Fruit fly (Drosophila melanogaster): ENCODE measurements around the gene Ccp84Af.

Gene Ccp84Af

DNA sequence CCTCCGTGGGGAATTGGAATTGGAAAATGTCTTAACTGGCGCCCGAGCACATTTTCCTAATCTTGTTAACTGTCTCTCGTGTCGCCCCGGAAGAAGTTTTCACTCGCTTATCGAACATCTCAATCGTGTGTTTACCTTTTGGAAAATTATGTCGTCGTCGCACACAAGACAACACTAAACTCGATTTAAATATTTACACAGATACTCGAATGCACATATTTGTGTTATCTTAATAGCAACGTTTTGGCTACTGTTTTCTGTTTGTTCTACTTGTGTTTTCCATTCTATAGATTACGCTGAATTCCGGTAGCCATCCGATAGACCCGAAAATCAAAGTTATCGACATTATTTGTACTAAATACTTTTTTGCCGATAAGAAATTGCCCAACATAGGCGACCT lies 22.8 kb downstream of the Ccp84Af start (continued):
- TF ChIP-seq zen (tag; optimal IDR thresholded peaks at IDR 0.05) (peak; percentile 78), Camta (GFP tag; optimal IDR thresholded peaks at IDR 0.05) (peak; percentile 42), tin (GFP tag; optimal IDR thresholded peaks at IDR 0.05) (no peak), Chrac-16 (GFP tag; optimal IDR thresholded peaks at IDR 0.05) (no peak), CG9797 (GFP tag; optimal IDR thresholded peaks at IDR 0.05) (no peak), twi (tag; optimal IDR thresholded peaks at IDR 0.05) (peak; percentile 46), CG5180 (GFP tag; optimal IDR thresholded peaks at IDR 0.05) (no peak), CG1602 (GFP tag; optimal IDR thresholded peaks at IDR 0.05) (peak; percentile 33), CG7271 (tag; optimal IDR thresholded peaks at IDR 0.05) (peak; percentile 76), CG1233 (GFP tag; optimal IDR thresholded peaks at IDR 0.05) (peak; percentile 59), CG15479 (GFP tag; optimal IDR thresholded peaks at IDR 0.05) (peak; percentile 95), CG10366 (GFP tag; IDR thresholded peaks at IDR 0.05) (no peak), Adf1 (GFP tag; IDR thresholded peaks at IDR 0.05) (no peak), CG8924 (tag; optimal IDR thresholded peaks at IDR 0.05) (peak; percentile 64), Pdp1 (GFP tag; optimal IDR thresholded peaks at IDR 0.05) (peak in 1 of 2 experiments; percentile 38), nmo (GFP tag; optimal IDR thresholded peaks at IDR 0.05) (peak; percentile 19), CG4360 (GFP tag; IDR thresholded peaks at IDR 0.05) (no peak), CG6254 (GFP tag; optimal IDR thresholded peaks at IDR 0.05) (peak; percentile 32), CG8290 (GFP tag; optimal IDR thresholded peaks at IDR 0.05) (peak; percentile 23), CG8290 (tag; optimal IDR thresholded peaks at IDR 0.05) (peak in 1 of 2 experiments; percentile 57), Nf-YB (GFP tag; optimal IDR thresholded peaks at IDR 0.05) (peak; percentile 5), trem (tag; optimal IDR thresholded peaks at IDR 0.05) (peak; percentile 44), CG10979 (tag; optimal IDR thresholded peaks at IDR 0.05) (peak; percentile 40), Max (GFP tag; optimal IDR thresholded peaks at IDR 0.05) (no peak), CG2712 (tag; optimal IDR thresholded peaks at IDR 0.05) (peak; percentile 50), Fer3 (tag; optimal IDR thresholded peaks at IDR 0.05) (no peak), Sox100B (GFP tag; optimal IDR thresholded peaks at IDR 0.05) (peak; percentile 20), Kr (GFP tag; optimal IDR thresholded peaks at IDR 0.05) (peak; percentile 87), CG14710 (tag; optimal IDR thresholded peaks at IDR 0.05) (peak; percentile 68), CG15601 (tag; optimal IDR thresholded peaks at IDR 0.05) (peak; percentile 39), CG5245 (GFP tag; optimal IDR thresholded peaks at IDR 0.05) (peak; percentile 5), sc (optimal IDR thresholded peaks at IDR 0.05) (no peak), sc (GFP tag; optimal IDR thresholded peaks at IDR 0.05) (peak; percentile 58), CG2678 (tag; optimal IDR thresholded peaks at IDR 0.05) (peak; percentile 39), az2 (GFP tag; optimal IDR thresholded peaks at IDR 0.05) (no peak), CG12942 (GFP tag; optimal IDR thresholded peaks at IDR 0.05) (no peak), MTF-1 (GFP tag; optimal IDR thresholded peaks at IDR 0.05; ENCODE audit: borderline replicate concordance) (peak; percentile 56), zfh1 (GFP tag; IDR thresholded peaks at IDR 0.05) (no peak; the same call in 2 of the 3 replicates), ken (GFP tag; IDR thresholded peaks at IDR 0.05) (no peak), CG7987 (GFP tag; optimal IDR thresholded peaks at IDR 0.05) (peak; percentile 54), CG8388 (GFP tag; optimal IDR thresholded peaks at IDR 0.05) (peak; percentile 7), sd (tag; optimal IDR thresholded peaks at IDR 0.05) (peak; percentile 40), CG4707 (GFP tag; optimal IDR thresholded peaks at IDR 0.05) (peak; percentile 26), seq (GFP tag; IDR thresholded peaks at IDR 0.05) (no peak), Xrp1 (GFP tag; IDR thresholded peaks at IDR 0.05) (peak; percentile 69), CG10462 (GFP tag; optimal IDR thresholded peaks at IDR 0.05) (peak; percentile 34), sens (GFP tag) (peak; percentile 85), da (GFP tag; optimal IDR thresholded peaks at IDR 0.05) (peak; percentile 46), Med (GFP tag) (peak; percentile 77), chm (GFP tag; IDR thresholded peaks at IDR 0.05) (peak; percentile 12; the same call in 1 of the 2 replicates), dysf (GFP tag; IDR thresholded peaks at IDR 0.05) (no peak)
